Worm (Caenorhabditis elegans) whole organism, midembryonic: ENCODE results near the gene gss-1.

Experiments used
- cog-1 ChIP-seq: sonication (generic microtip); optimal IDR thresholded peaks from 2 replicates; lab custom pipeline; 2016; ENCODE audit warnings: missing genetic modification characterization, missing compliant biosample characterization
- flt-1 ChIP-seq: fragments of 200-800 bp; sonication (Bioruptor generic); IDR thresholded peaks from 2 replicates; pipeline ENCODE4 v1.3.6; 2022; ENCODE audit warnings: missing genetic modification characterization, missing compliant biosample characterization
- klf-2 ChIP-seq: fragments of 200-800 bp; sonication (Bioruptor generic); conservative IDR thresholded peaks from 2 replicates; pipeline ENCODE4 v1.3.6; 2022; ENCODE audit warnings: missing genetic modification reagents, missing genetic modification characterization, missing compliant biosample characterization
- med-1 ChIP-seq: sonication (generic microtip); optimal IDR thresholded peaks from 2 replicates; lab custom pipeline; 2017; ENCODE audit warnings: missing genetic modification characterization, mild to moderate bottlenecking, missing compliant biosample characterization, antibody characterized with exemption, missing genetic modification reagents; ENCODE audit not compliant: insufficient read depth
- tab-1 ChIP-seq: fragments of 200-800 bp; sonication (Bioruptor generic); IDR thresholded peaks from 2 replicates; pipeline ENCODE4 v1.3.6; 2022; ENCODE audit warnings: missing genetic modification characterization, missing compliant biosample characterization

- TF ChIP-seq tab-1 (GFP tag; lab: Robert Waterston, UW) (no peak), klf-2 (GFP tag; lab: Robert Waterston, UW) (no peak), cog-1 (tag; lab: Kevin White, UChicago) (no peak), flt-1 (GFP tag; lab: Robert Waterston, UW) (no peak), med-1 (GFP tag; lab: Kevin White, UChicago) (no peak)
Measured at ce11 chrII:9403087-9403486, 13.1 kb downstream of the gss-1 start, which contains the start of gene Y51B9A.6.
